Worm (Caenorhabditis elegans): ENCODE data around the gene Y47D3A.14.

- no peak for TF ChIP-seq ceh-39 (tag; optimal IDR thresholded peaks at IDR 0.05)
- TF ChIP-seq nhr-76 (tag; optimal IDR thresholded peaks at IDR 0.05), result no peak
- TF ChIP-seq unc-62 (GFP tag; optimal IDR thresholded peaks at IDR 0.05), result no peak
- no peak for TF ChIP-seq lin-32 (GFP tag; optimal IDR thresholded peaks at IDR 0.05)
- TF ChIP-seq nhr-12 (tag; optimal IDR thresholded peaks at IDR 0.05), result no peak
- no peak for TF ChIP-seq mep-1 (tag; optimal IDR thresholded peaks at IDR 0.05)
- TF ChIP-seq blmp-1 (tag; optimal IDR thresholded peaks at IDR 0.05), result no peak
- no peak for TF ChIP-seq lin-13 (tag; optimal IDR thresholded peaks at IDR 0.05)
- no peak for TF ChIP-seq ces-1 (GFP tag; optimal IDR thresholded peaks at IDR 0.05)
- TF ChIP-seq nhr-28 (tag; optimal IDR thresholded peaks at IDR 0.05), result no peak
Observed at ce11 chrIII:11208371-11208770, 28.3 kb downstream of the Y47D3A.14 start.

Measured in whole organism, mixed stage, embryonic.